Worm (Caenorhabditis elegans): Measurements from ENCODE around the gene C16C8.11.

C16C8.11 gene

DNA sequence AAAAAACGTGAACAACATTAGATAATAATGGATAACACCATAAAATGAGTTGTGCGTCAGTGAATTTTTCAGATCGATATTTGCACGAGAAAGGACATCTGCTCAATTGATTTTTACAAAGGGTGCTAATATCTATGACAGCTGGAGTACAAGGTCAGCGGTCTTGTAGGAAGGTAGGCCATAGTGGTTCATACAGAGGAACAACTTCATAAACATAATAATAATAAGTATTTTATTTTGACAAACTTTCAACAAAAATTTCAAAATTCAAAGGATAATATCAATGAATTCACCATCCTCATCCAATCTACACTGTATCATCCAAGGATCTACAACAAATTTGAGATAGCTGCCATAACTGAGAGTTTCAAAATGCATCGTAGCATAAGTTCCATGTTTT lies 23.7 kb downstream of the C16C8.11 start, which contains the start of gene fbxb-104:
Gene fbxb-104 (minus strand): TSS at position 101 of the 400 bp plus-strand sequence.
- TF ChIP-seq snpc-3.4 (tag; optimal IDR thresholded peaks at IDR 0.05) (no peak), die-1 (tag; optimal IDR thresholded peaks at IDR 0.05) (no peak), ztf-22 (GFP tag; optimal IDR thresholded peaks at IDR 0.05) (no peak), nhr-120 (GFP tag; IDR thresholded peaks at IDR 0.05) (no peak), T26A5.8 (tag; optimal IDR thresholded peaks at IDR 0.05) (no peak), Y53F4B.3 (GFP tag; IDR thresholded peaks at IDR 0.05) (no peak), nfya-1 (tag; optimal IDR thresholded peaks at IDR 0.05; ENCODE audit: borderline replicate concordance, insufficient read depth) (no peak), ekl-4 (GFP tag; IDR thresholded peaks at IDR 0.05) (no peak), egl-18 (GFP tag; IDR thresholded peaks at IDR 0.05) (no peak)

DNA sequence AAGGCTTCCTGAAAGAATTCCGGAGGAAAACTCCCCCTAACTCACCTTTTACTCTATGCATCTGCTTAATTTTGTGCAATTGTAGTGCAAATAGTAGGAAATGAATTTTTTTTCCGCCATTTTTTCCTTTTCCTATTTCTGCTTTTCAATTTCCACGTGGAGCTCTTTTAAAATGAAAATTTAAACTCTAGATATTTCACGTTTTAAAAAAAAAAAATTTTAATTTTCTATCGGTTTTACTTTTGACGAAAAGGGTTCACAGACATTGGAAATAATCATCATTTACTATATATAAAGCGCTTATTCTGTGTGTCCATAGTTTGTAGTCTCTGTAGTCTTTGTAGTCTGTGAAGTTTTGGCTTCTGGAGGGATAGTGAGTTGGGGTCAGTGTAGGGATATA lies 28.1 kb downstream of the C16C8.11 start, which contains the start of gene Y49F6B.8:
Gene Y49F6B.8 (minus strand): TSS at position 101 of the 400 bp plus-strand sequence.
- TF ChIP-seq attf-6 (GFP tag; IDR thresholded peaks at IDR 0.05) (no peak), Y53F4B.3 (GFP tag; IDR thresholded peaks at IDR 0.05) (no peak), lin-54 (GFP tag; optimal IDR thresholded peaks at IDR 0.05) (no peak), somi-1 (GFP tag; optimal IDR thresholded peaks at IDR 0.05) (no peak), xnd-1 (tag; optimal IDR thresholded peaks at IDR 0.05) (no peak), tbp1 (GFP tag; optimal IDR thresholded peaks at IDR 0.05) (no peak), F52B5.7 (tag; optimal IDR thresholded peaks at IDR 0.05) (no peak), snpc-1.3 (tag; optimal IDR thresholded peaks at IDR 0.05; ENCODE audit: insufficient read depth) (no peak), F22D6.2 (tag; optimal IDR thresholded peaks at IDR 0.05) (no peak), Y53G8AR.9 (GFP tag; conservative IDR thresholded peaks at IDR 0.05) (no peak), egrh-3 (GFP tag; IDR thresholded peaks at IDR 0.05) (no peak), let-526 (GFP tag; IDR thresholded peaks at IDR 0.05) (no peak), B0336.3 (GFP tag; IDR thresholded peaks at IDR 0.05) (no peak), dpl-1 (GFP tag; optimal IDR thresholded peaks at IDR 0.05) (no peak), sptf-2 (GFP tag; optimal IDR thresholded peaks at IDR 0.05) (no peak), dox-1 (GFP tag; IDR thresholded peaks at IDR 0.05) (no peak), aptf-3 (GFP tag; IDR thresholded peaks at IDR 0.05) (no peak), B0261.1 (tag; optimal IDR thresholded peaks at IDR 0.05) (no peak)

DNA sequence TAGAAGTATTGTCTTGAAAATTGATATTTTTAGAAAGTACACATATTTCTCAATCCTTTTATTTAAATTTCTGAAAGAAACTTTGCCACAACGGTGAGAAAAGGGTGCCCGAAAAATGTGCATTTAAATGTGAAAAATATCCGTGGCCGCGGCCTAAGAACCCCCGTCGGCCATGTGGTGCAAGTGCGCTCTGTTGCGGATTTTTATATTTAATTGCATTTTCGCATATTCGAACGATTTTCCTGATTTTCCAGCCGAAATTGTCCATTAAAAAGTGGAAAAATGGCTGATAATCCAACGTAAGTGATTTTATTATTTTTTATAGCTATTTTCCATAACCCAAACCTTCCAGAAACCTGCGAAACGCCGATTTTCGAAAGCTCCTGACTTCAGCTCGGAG lies 28.7 kb downstream of the C16C8.11 start, which contains the start of gene smu-2:
Gene smu-2 (plus strand): TSS at position 178 of the 400 bp plus-strand sequence.
- TF ChIP-seq madf-6 (GFP tag; IDR thresholded peaks at IDR 0.05) (peak; percentile 56), attf-6 (GFP tag; IDR thresholded peaks at IDR 0.05) (no peak), ccch-3 (GFP tag; optimal IDR thresholded peaks at IDR 0.05) (no peak), die-1 (tag; optimal IDR thresholded peaks at IDR 0.05) (no peak), sea-2 (GFP tag; IDR thresholded peaks at IDR 0.05) (no peak), lin-26 (GFP tag; IDR thresholded peaks at IDR 0.05) (0 out of 2 replicates have a peak, but pooled peaks have one; percentile 34), K12H6.12 (tag; optimal IDR thresholded peaks at IDR 0.05) (peak; percentile 35), ztf-25 (GFP tag; IDR thresholded peaks at IDR 0.05) (0 out of 2 replicates have a peak, but pooled peaks have one; percentile 32), mcd-1 (GFP tag; IDR thresholded peaks at IDR 0.05) (peak; percentile 97), efl-1 (GFP tag; optimal IDR thresholded peaks at IDR 0.05) (peak; percentile 11), rcor-1 (GFP tag; IDR thresholded peaks at IDR 0.05) (peak; percentile 35; the same call in 1 of the 2 replicates), ceh-58 (GFP tag; IDR thresholded peaks at IDR 0.05) (no peak), athp-1 (tag; optimal IDR thresholded peaks at IDR 0.05) (peak; percentile 70), bed-2 (GFP tag; IDR thresholded peaks at IDR 0.05) (no peak), ztf-3 (GFP tag; optimal IDR thresholded peaks at IDR 0.05) (no peak), ceh-27 (GFP tag; optimal IDR thresholded peaks at IDR 0.05) (peak; percentile 72), C17E4.6 (GFP tag; IDR thresholded peaks at IDR 0.05) (no peak), madf-8 (GFP tag; conservative IDR thresholded peaks at IDR 0.05) (peak; percentile 39), ztf-18 (tag; optimal IDR thresholded peaks at IDR 0.05) (peak; percentile 13), lsl-1 (GFP tag; optimal IDR thresholded peaks at IDR 0.05) (peak; percentile 50), hmg-1.2 (GFP tag; IDR thresholded peaks at IDR 0.05) (peak; percentile 49; the same call in 1 of the 2 replicates), D2030.7 (GFP tag; IDR thresholded peaks at IDR 0.05) (0 out of 2 replicates have a peak, but pooled peaks have one; percentile 15)
